Worm (Caenorhabditis elegans) whole organism, L1 larva: ENCODE data around the gene gcs-1.

Experiments
- nhr-85 ChIP-seq: sonication (generic microtip); peaks from one replicate; lab custom pipeline; 2016; ENCODE audit warnings: missing genetic modification characterization, inconsistent platforms, missing compliant biosample characterization
- nhr-90 ChIP-seq: sonication (generic microtip); optimal IDR thresholded peaks from 2 replicates; lab custom pipeline; 2016; ENCODE audit warnings: mild to moderate bottlenecking, missing genetic modification characterization, missing compliant biosample characterization; ENCODE audit not compliant: poor library complexity
- rnt-1 ChIP-seq: sonication (generic microtip); optimal IDR thresholded peaks from 2 replicates; lab custom pipeline; 2016; ENCODE audit warnings: mild to moderate bottlenecking, missing genetic modification characterization, moderate library complexity, missing compliant biosample characterization

DNA sequence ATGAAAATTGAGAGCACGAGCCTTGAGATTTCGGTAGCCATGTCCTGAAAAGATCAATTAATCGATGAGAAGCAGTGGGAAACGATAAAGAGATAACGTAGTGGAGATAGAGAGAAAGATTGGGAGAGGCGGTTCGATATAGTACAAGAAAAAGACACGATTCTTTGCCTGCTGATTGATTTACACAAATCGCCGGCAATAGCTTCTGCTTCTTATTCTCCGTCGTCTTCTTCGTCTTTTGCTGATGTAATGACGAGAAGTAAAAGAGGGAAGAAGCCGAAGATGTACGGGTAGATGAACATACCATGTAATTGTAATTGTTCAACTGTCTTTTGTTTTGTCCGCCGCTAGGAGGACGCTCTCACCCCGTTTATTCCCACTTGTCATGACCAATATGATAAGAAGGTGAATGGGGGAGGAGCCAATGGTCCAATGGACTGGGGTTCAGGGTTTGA lies 8.9 kb downstream of the gcs-1 start, which contains the start of gene F37B12.1:
- TF ChIP-seq rnt-1 (tag; lab: Kevin White, UChicago) (no peak), nhr-85 (no peak), nhr-90 (tag; lab: Kevin White, UChicago) (no peak)
